Fruit fly (Drosophila melanogaster): ENCODE measurements around the gene Mur18B.
A peak's percentile ranks its signal among the peaks of the same experiment; 100 is the strongest.

Mur18B gene

DNA sequence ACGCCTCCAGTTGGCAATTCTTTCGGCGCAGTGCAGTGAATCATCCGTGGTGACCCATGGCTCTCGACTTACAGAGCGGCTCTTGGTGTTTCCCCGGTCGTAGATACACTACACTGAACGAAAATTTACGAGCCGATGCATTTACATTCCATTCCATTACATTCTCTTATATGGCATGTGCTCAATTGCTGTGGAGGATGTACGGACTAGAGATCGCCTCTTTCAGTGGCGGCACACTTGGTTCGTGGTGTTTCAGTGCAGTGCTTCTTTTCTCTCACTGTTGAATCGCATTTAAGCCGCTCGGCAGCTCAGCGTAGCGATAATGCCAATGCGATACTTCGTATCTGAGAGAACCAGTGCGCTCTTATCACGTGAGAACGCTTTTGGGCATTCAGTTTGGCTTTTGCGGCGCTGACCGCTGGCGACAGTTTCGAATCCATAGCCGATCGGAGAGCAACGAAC, 25.4 kb upstream of the Mur18B start, which contains the start of gene Mec2 (continued):
- TF ChIP-seq MESR4 (GFP tag; optimal IDR thresholded peaks at IDR 0.05) (no peak), croc (GFP tag; conservative IDR thresholded peaks at IDR 0.05) (no peak), B-H2 (GFP tag; optimal IDR thresholded peaks at IDR 0.05) (no peak), CG12299 (tag; optimal IDR thresholded peaks at IDR 0.05) (no peak), CG30020 (tag; optimal IDR thresholded peaks at IDR 0.05) (no peak), chn (GFP tag; optimal IDR thresholded peaks at IDR 0.05) (peak; percentile 49), Hey (tag; optimal IDR thresholded peaks at IDR 0.05) (no peak), Aef1 (GFP tag; IDR thresholded peaks at IDR 0.05) (0 out of 3 replicates have a peak, but pooled peaks have one; percentile 32), luna (GFP tag; optimal IDR thresholded peaks at IDR 0.05) (no peak), NC2α (GFP tag; optimal IDR thresholded peaks at IDR 0.05) (no peak), CG3407 (GFP tag; optimal IDR thresholded peaks at IDR 0.05) (peak; percentile 19), CG14014 (GFP tag; IDR thresholded peaks at IDR 0.05) (peak; percentile 57), wdn (GFP tag; IDR thresholded peaks at IDR 0.05) (peak; percentile 48; the same call in 1 of the 2 replicates), CG3281 (GFP tag; optimal IDR thresholded peaks at IDR 0.05) (no peak), lov (optimal IDR thresholded peaks at IDR 0.05) (no peak), lov (GFP tag; IDR thresholded peaks at IDR 0.05) (no peak), CG12391 (tag; optimal IDR thresholded peaks at IDR 0.05) (peak; percentile 57), Dip2 (GFP tag; IDR thresholded peaks at IDR 0.05) (no peak), CG31224 (GFP tag; IDR thresholded peaks at IDR 0.05) (no peak), CG3995 (GFP tag; optimal IDR thresholded peaks at IDR 0.05) (no peak), nmo (GFP tag; optimal IDR thresholded peaks at IDR 0.05) (peak; percentile 38), ewg (GFP tag; optimal IDR thresholded peaks at IDR 0.05) (peak; percentile 39), HLHmδ (GFP tag; optimal IDR thresholded peaks at IDR 0.05) (no peak), Rfx (GFP tag; IDR thresholded peaks at IDR 0.05) (peak; percentile 39), CG15696 (tag; optimal IDR thresholded peaks at IDR 0.05) (no peak), Lpt (GFP tag; optimal IDR thresholded peaks at IDR 0.05) (no peak), CG1647 (GFP tag; optimal IDR thresholded peaks at IDR 0.05) (peak; percentile 0), gcm2 (GFP tag; optimal IDR thresholded peaks at IDR 0.05) (peak; percentile 5), pum (GFP tag; optimal IDR thresholded peaks at IDR 0.05) (peak; percentile 23), CG30403 (GFP tag; optimal IDR thresholded peaks at IDR 0.05) (peak; percentile 47), CG9727 (GFP tag; optimal IDR thresholded peaks at IDR 0.05) (peak; percentile 31), CG8924 (tag; optimal IDR thresholded peaks at IDR 0.05) (peak; percentile 22), fd3F (GFP tag; optimal IDR thresholded peaks at IDR 0.05) (no peak), Ets97D (GFP tag; optimal IDR thresholded peaks at IDR 0.05) (no peak), Hmr (GFP tag; optimal IDR thresholded peaks at IDR 0.05) (no peak), CG6765 (GFP tag; optimal IDR thresholded peaks at IDR 0.05) (no peak), gro (GFP tag; optimal IDR thresholded peaks at IDR 0.05) (no peak), Med (GFP tag) (peak; percentile 94), CG10321 (GFP tag; IDR thresholded peaks at IDR 0.05) (no peak), h (optimal IDR thresholded peaks at IDR 0.05) (no peak), CG10431 (GFP tag; optimal IDR thresholded peaks at IDR 0.05) (no peak), gcm (GFP tag; optimal IDR thresholded peaks at IDR 0.05) (no peak), CG6689 (GFP tag; IDR thresholded peaks at IDR 0.05) (0 out of 2 replicates have a peak, but pooled peaks have one; percentile 23), sd (tag; optimal IDR thresholded peaks at IDR 0.05) (peak; percentile 46), Fer1 (GFP tag; optimal IDR thresholded peaks at IDR 0.05) (no peak), CG15073 (GFP tag; optimal IDR thresholded peaks at IDR 0.05) (no peak), CHES-1-like (GFP tag; optimal IDR thresholded peaks at IDR 0.05) (peak; percentile 58), bowl (GFP tag; IDR thresholded peaks at IDR 0.05) (0 out of 2 replicates have a peak, but pooled peaks have one; percentile 14), TFAM (GFP tag; optimal IDR thresholded peaks at IDR 0.05) (no peak), H15 (GFP tag; IDR thresholded peaks at IDR 0.05) (no peak), CG17612 (GFP tag; IDR thresholded peaks at IDR 0.05) (no peak), Hsf (GFP tag; optimal IDR thresholded peaks at IDR 0.05) (peak; percentile 40)
